Fruit fly (Drosophila melanogaster): ENCODE measurements around the gene IP3K1.
A peak's percentile ranks its signal among the peaks of the same experiment; 100 is the strongest.

Gene IP3K1

dm6 chr2L:9757990-9758814, 24.0 kb upstream of the IP3K1 start, which contains the start of gene zf30C (continued):
- TF ChIP-seq stc (GFP tag; IDR thresholded peaks at IDR 0.05) (peak; percentile 76), CG5953 (GFP tag; IDR thresholded peaks at IDR 0.05) (peak; percentile 35; the same call in 1 of the 2 replicates), CG16779 (GFP tag; IDR thresholded peaks at IDR 0.05) (peak; percentile 54), CG3065 (GFP tag; optimal IDR thresholded peaks at IDR 0.05) (peak; percentile 55), BtbVII (GFP tag; optimal IDR thresholded peaks at IDR 0.05) (peak; percentile 57), CG15479 (GFP tag; optimal IDR thresholded peaks at IDR 0.05) (no peak), Hmr (GFP tag; optimal IDR thresholded peaks at IDR 0.05) (peak; percentile 84), CG13624 (GFP tag; optimal IDR thresholded peaks at IDR 0.05) (peak; percentile 90), unpg (GFP tag; optimal IDR thresholded peaks at IDR 0.05) (peak; percentile 81), crol (GFP tag; IDR thresholded peaks at IDR 0.05) (no peak), hbn (GFP tag; IDR thresholded peaks at IDR 0.05; ENCODE audit: partially characterized antibody) (0 out of 2 replicates have a peak, but pooled peaks have one; percentile 20), insv (GFP tag; optimal IDR thresholded peaks at IDR 0.05) (peak in 1 of 2 experiments; percentile 56), seq (GFP tag; IDR thresholded peaks at IDR 0.05) (peak; percentile 86), HmgZ (tag; optimal IDR thresholded peaks at IDR 0.05) (peak; percentile 83), CG12236 (GFP tag; optimal IDR thresholded peaks at IDR 0.05) (peak; percentile 60), zf30C (GFP tag; optimal IDR thresholded peaks at IDR 0.05) (peak; percentile 100), Mes4 (GFP tag; optimal IDR thresholded peaks at IDR 0.05) (peak; percentile 82), CG11247 (GFP tag; IDR thresholded peaks at IDR 0.05) (peak; percentile 86), chif (GFP tag; optimal IDR thresholded peaks at IDR 0.05) (peak; percentile 80 to 89), lmd (GFP tag; IDR thresholded peaks at IDR 0.05) (peak; percentile 83), jigr1 (GFP tag; IDR thresholded peaks at IDR 0.05) (peak; percentile 74; the same call in 1 of the 3 replicates), Mad (GFP tag; optimal IDR thresholded peaks at IDR 0.05) (peak; percentile 88), stwl (tag; optimal IDR thresholded peaks at IDR 0.05) (peak; percentile 58), Vsx1 (GFP tag; optimal IDR thresholded peaks at IDR 0.05) (peak; percentile 25), nmo (GFP tag; optimal IDR thresholded peaks at IDR 0.05) (peak; percentile 65), Nf-YA (GFP tag; IDR thresholded peaks at IDR 0.05) (peak; percentile 30; the same call in 1 of the 2 replicates), PHDP (tag; optimal IDR thresholded peaks at IDR 0.05) (peak; percentile 76)

- TF ChIP-seq CG15269 (tag; optimal IDR thresholded peaks at IDR 0.05) (peak; percentile 47), CG6272 (GFP tag; IDR thresholded peaks at IDR 0.05) (peak; percentile 76), Blimp-1 (GFP tag; optimal IDR thresholded peaks at IDR 0.05) (no peak), Spps (tag; optimal IDR thresholded peaks at IDR 0.05) (no peak), CG13624 (GFP tag; optimal IDR thresholded peaks at IDR 0.05) (peak; percentile 47), peb (GFP tag; IDR thresholded peaks at IDR 0.05) (no peak), E2f1 (GFP tag; IDR thresholded peaks at IDR 0.05) (peak; percentile 63), CG7987 (GFP tag; optimal IDR thresholded peaks at IDR 0.05) (peak; percentile 60), CG6654 (GFP tag; optimal IDR thresholded peaks at IDR 0.05) (no peak), CG15601 (tag; optimal IDR thresholded peaks at IDR 0.05) (peak; percentile 35), Opbp (GFP tag; IDR thresholded peaks at IDR 0.05; ENCODE audit: partially characterized antibody) (peak; percentile 95), CG18262 (tag; optimal IDR thresholded peaks at IDR 0.05) (peak; percentile 42), C15 (GFP tag; IDR thresholded peaks at IDR 0.05) (no peak), CG2202 (tag; optimal IDR thresholded peaks at IDR 0.05) (no peak), CG7556 (GFP tag; optimal IDR thresholded peaks at IDR 0.05) (no peak), pan (optimal IDR thresholded peaks at IDR 0.05) (no peak), pan (GFP tag; optimal IDR thresholded peaks at IDR 0.05 in 1 of 2, IDR thresholded peaks at IDR 0.05 in 1 of 2) (peak in 1 of 2 experiments; percentile 72), sens-2 (GFP tag; IDR thresholded peaks at IDR 0.05) (0 out of 2 replicates have a peak, but pooled peaks have one; percentile 6), ash1 (GFP tag; optimal IDR thresholded peaks at IDR 0.05) (peak; percentile 67), CG17361 (GFP tag; IDR thresholded peaks at IDR 0.05) (0 out of 3 replicates have a peak, but pooled peaks have one; percentile 38), slbo (GFP tag; IDR thresholded peaks at IDR 0.05) (peak; percentile 88), lilli (GFP tag; optimal IDR thresholded peaks at IDR 0.05) (peak; percentile 62), Stat92E (GFP tag; optimal IDR thresholded peaks at IDR 0.05) (no peak)
Observed at dm6 chr2L:9758856-9759255, 23.3 kb upstream of the IP3K1 start.
